Fruit fly (Drosophila melanogaster) Kc167 (cell line): Measurements from ENCODE around the gene Wnt5.

ENCODE experiments used
- Myc ChIP-seq: fragments of >200 bp; optimal IDR thresholded peaks from 2 replicates; lab custom pipeline; 2017; ENCODE audit warnings: missing external identifiers
- Sin3A ChIP-seq: fragments of >200 bp; optimal IDR thresholded peaks from 2 replicates; lab custom pipeline; 2018; ENCODE audit warnings: missing external identifiers
- h ChIP-seq: fragments of >200 bp; optimal IDR thresholded peaks from 3 replicates; lab custom pipeline; 2018; ENCODE audit warnings: missing external identifiers
- insv ChIP-seq: fragments of >200 bp; optimal IDR thresholded peaks from 3 replicates; lab custom pipeline; 2018; ENCODE audit warnings: missing external identifiers
- psq ChIP-seq: fragments of >200 bp; optimal IDR thresholded peaks from 2 replicates; lab custom pipeline; 2017; ENCODE audit warnings: missing external identifiers
- ttk ChIP-seq: sonication (Bioruptor generic); optimal IDR thresholded peaks from 2 replicates; lab custom pipeline; 2017; ENCODE audit warnings: missing external identifiers

Wnt5 gene

dm6 chrX:18483261-18484218, 21.7 kb downstream of the Wnt5 start, which contains the start of gene Hayan:
Hayan (minus strand) TSS chrX:18483772.
- no peak for TF ChIP-seq insv (lab: Kevin White, UChicago)
- TF ChIP-seq ttk (lab: Kevin White, UChicago) = no peak
- no peak for TF ChIP-seq Sin3A (lab: Kevin White, UChicago)
- TF ChIP-seq psq (lab: Kevin White, UChicago) = no peak
- no peak for TF ChIP-seq Myc (lab: Kevin White, UChicago)
- TF ChIP-seq h = no peak

- TF ChIP-seq Myc (lab: Kevin White, UChicago) (no peak), psq (lab: Kevin White, UChicago) (no peak), ttk (lab: Kevin White, UChicago) (no peak), insv (lab: Kevin White, UChicago) (no peak), Sin3A (lab: Kevin White, UChicago) (no peak), h (no peak)
These were observed 22.7 kb downstream of the Wnt5 start for dm6 chrX:18482537-18482936.

dm6 chrX:18479307-18480134, 25.7 kb downstream of the Wnt5 start, which contains the start of gene CG32547:
CG32547 (minus strand) TSS chrX:18479487.
- TF ChIP-seq psq (lab: Kevin White, UChicago) = peak; percentile 99
- TF ChIP-seq insv (lab: Kevin White, UChicago) = no peak

- no peak for TF ChIP-seq Sin3A (lab: Kevin White, UChicago)
- no peak for TF ChIP-seq psq (lab: Kevin White, UChicago)
- no peak for TF ChIP-seq insv (lab: Kevin White, UChicago)
- TF ChIP-seq Myc (lab: Kevin White, UChicago) = no peak
- no peak for TF ChIP-seq ttk (lab: Kevin White, UChicago)
- no peak for TF ChIP-seq h
These were observed 37.3 kb downstream of the Wnt5 start for dm6 chrX:18467881-18468280.

dm6 chrX:18460318-18460717, 44.9 kb downstream of the Wnt5 start, which contains the start of gene CG43843:
CG43843 (minus strand) TSS chrX:18460418.
- TF ChIP-seq Sin3A (lab: Kevin White, UChicago) (no peak), Myc (lab: Kevin White, UChicago) (no peak), insv (lab: Kevin White, UChicago) (no peak), psq (lab: Kevin White, UChicago) (no peak), ttk (lab: Kevin White, UChicago) (no peak), h (no peak)

dm6 chrX:18452717-18453116, 52.5 kb downstream of the Wnt5 start:
- TF ChIP-seq h = no peak
- TF ChIP-seq insv (lab: Kevin White, UChicago) = no peak
- no peak for TF ChIP-seq Myc (lab: Kevin White, UChicago)
- TF ChIP-seq Sin3A (lab: Kevin White, UChicago) = no peak
- TF ChIP-seq psq (lab: Kevin White, UChicago) = no peak
- no peak for TF ChIP-seq ttk (lab: Kevin White, UChicago)
